Fruit fly (Drosophila melanogaster): ENCODE measurements around the gene Osi3.

Osi3 gene

dm6 chr3R:6198488-6198892 is 17.1 kb upstream of the Osi3 start, which contains the start of gene Osi24 (continued):
- TF ChIP-seq Hey (tag; optimal IDR thresholded peaks at IDR 0.05) (no peak), TFAM (GFP tag; optimal IDR thresholded peaks at IDR 0.05) (no peak), Gsc (GFP tag; IDR thresholded peaks at IDR 0.05) (no peak), Eip74EF (GFP tag; optimal IDR thresholded peaks at IDR 0.05) (peak in 1 of 2 experiments; percentile 25), CG4707 (GFP tag; optimal IDR thresholded peaks at IDR 0.05) (no peak), CG10959 (GFP tag; IDR thresholded peaks at IDR 0.05) (no peak), ken (GFP tag; IDR thresholded peaks at IDR 0.05) (peak; percentile 73), CG11085 (GFP tag; IDR thresholded peaks at IDR 0.05) (no peak), CG10431 (GFP tag; optimal IDR thresholded peaks at IDR 0.05) (no peak), CG33557 (GFP tag; optimal IDR thresholded peaks at IDR 0.05) (no peak), twi (tag; optimal IDR thresholded peaks at IDR 0.05) (no peak), klu (GFP tag; IDR thresholded peaks at IDR 0.05) (0 out of 2 replicates have a peak, but pooled peaks have one; percentile 36), p53 (GFP tag; optimal IDR thresholded peaks at IDR 0.05) (no peak), CG17361 (GFP tag; IDR thresholded peaks at IDR 0.05) (peak; percentile 47; the same call in 1 of the 3 replicates), Ets65A (GFP tag) (peak; percentile 94), lilli (GFP tag; optimal IDR thresholded peaks at IDR 0.05) (peak; percentile 48), gsb (GFP tag; IDR thresholded peaks at IDR 0.05) (no peak; the same call in 1 of the 2 replicates), CG2129 (GFP tag; IDR thresholded peaks at IDR 0.05; ENCODE audit: partially characterized antibody) (no peak), scrt (GFP tag; optimal IDR thresholded peaks at IDR 0.05) (no peak), CG9215 (GFP tag; IDR thresholded peaks at IDR 0.05) (no peak), lov (optimal IDR thresholded peaks at IDR 0.05) (no peak), lov (GFP tag; IDR thresholded peaks at IDR 0.05) (no peak), esg (GFP tag; conservative IDR thresholded peaks at IDR 0.05) (peak; percentile 52), btn (GFP tag; optimal IDR thresholded peaks at IDR 0.05) (no peak), schlank (tag; optimal IDR thresholded peaks at IDR 0.05) (no peak), CG3838 (GFP tag; optimal IDR thresholded peaks at IDR 0.05) (peak; percentile 7), Doc2 (GFP tag; IDR thresholded peaks at IDR 0.05) (no peak), CG4404 (GFP tag; IDR thresholded peaks at IDR 0.05) (peak; percentile 30; the same call in 1 of the 2 replicates), danr (GFP tag; IDR thresholded peaks at IDR 0.05) (peak; percentile 50), CG33213 (GFP tag; optimal IDR thresholded peaks at IDR 0.05) (peak; percentile 3), CG10543 (GFP tag; optimal IDR thresholded peaks at IDR 0.05) (no peak), otp (GFP tag; IDR thresholded peaks at IDR 0.05) (no peak), CG34376 (GFP tag; optimal IDR thresholded peaks at IDR 0.05) (no peak), bcd (GFP tag; optimal IDR thresholded peaks at IDR 0.05) (peak; percentile 59), CG4282 (GFP tag; optimal IDR thresholded peaks at IDR 0.05) (no peak), ind (GFP tag; optimal IDR thresholded peaks at IDR 0.05) (peak; percentile 36), CG11723 (GFP tag; optimal IDR thresholded peaks at IDR 0.05) (peak; percentile 27), Tbp (GFP tag; optimal IDR thresholded peaks at IDR 0.05) (no peak), CHES-1-like (GFP tag; optimal IDR thresholded peaks at IDR 0.05) (peak; percentile 32), CG17802 (tag; optimal IDR thresholded peaks at IDR 0.05) (no peak), bab2 (GFP tag; optimal IDR thresholded peaks at IDR 0.05) (peak; percentile 33), CG8765 (GFP tag; IDR thresholded peaks at IDR 0.05) (no peak), wdn (GFP tag; IDR thresholded peaks at IDR 0.05) (0 out of 2 replicates have a peak, but pooled peaks have one; percentile 13), amos (GFP tag; IDR thresholded peaks at IDR 0.05; ENCODE audit: partially characterized antibody) (no peak), ash1 (GFP tag; optimal IDR thresholded peaks at IDR 0.05) (no peak), dimm (GFP tag; IDR thresholded peaks at IDR 0.05) (0 out of 2 replicates have a peak, but pooled peaks have one; percentile 33), CG14710 (tag; optimal IDR thresholded peaks at IDR 0.05) (no peak), CG18476 (GFP tag; optimal IDR thresholded peaks at IDR 0.05) (no peak), grn (GFP tag; optimal IDR thresholded peaks at IDR 0.05) (no peak), HLH3B (GFP tag; IDR thresholded peaks at IDR 0.05) (peak; percentile 74), Antp (GFP tag; optimal IDR thresholded peaks at IDR 0.05) (peak; percentile 52), ems (GFP tag; optimal IDR thresholded peaks at IDR 0.05) (peak; percentile 52)

All from whole organism, embryonic.